Fruit fly (Drosophila melanogaster): ENCODE measurements around the gene alpha-Man-Ib.

The alpha-Man-Ib gene

DNA sequence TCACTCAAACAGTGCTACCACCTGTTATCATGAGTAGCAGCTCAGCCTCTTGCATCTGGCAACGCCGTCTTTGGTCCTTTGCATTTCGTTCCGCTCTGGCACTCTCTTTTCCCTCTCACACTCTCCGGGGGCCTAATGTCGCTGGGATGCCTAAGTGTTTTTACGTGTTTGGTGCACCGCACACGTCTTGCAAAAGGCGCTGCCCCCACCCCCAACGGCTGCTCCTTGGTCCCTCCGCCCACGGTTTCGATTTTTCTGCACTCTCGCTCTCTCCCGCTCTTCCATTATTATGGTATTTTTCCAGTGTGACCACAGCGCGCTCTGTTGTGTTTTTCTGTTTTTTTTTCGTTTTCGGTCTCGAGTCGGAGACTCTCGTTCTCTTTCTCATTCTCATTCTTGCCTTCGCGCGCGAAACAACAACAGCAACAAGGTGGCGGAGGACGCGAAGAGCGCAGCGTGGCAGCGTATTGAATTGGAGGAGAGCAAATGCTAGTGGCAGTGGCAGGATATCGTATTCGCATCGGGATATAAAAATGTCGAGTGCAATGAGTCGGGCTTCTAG lies 24.6 kb downstream of the alpha-Man-Ib start (continued):
- no peak for TF ChIP-seq amos (GFP tag; IDR thresholded peaks at IDR 0.05; ENCODE audit: partially characterized antibody)
- TF ChIP-seq onecut (GFP tag; IDR thresholded peaks at IDR 0.05): peak; percentile 71
- no peak for TF ChIP-seq Dbx (GFP tag; IDR thresholded peaks at IDR 0.05)
- no peak for TF ChIP-seq wek (GFP tag; optimal IDR thresholded peaks at IDR 0.05)
- no peak for TF ChIP-seq ab (GFP tag; optimal IDR thresholded peaks at IDR 0.05)
- peak; percentile 84 for TF ChIP-seq HLHmδ (GFP tag; optimal IDR thresholded peaks at IDR 0.05)
- TF ChIP-seq grau (tag; optimal IDR thresholded peaks at IDR 0.05): no peak
- peak; percentile 28 for TF ChIP-seq Deaf1 (tag; optimal IDR thresholded peaks at IDR 0.05)
- no peak for TF ChIP-seq Dip2 (GFP tag; IDR thresholded peaks at IDR 0.05)
- TF ChIP-seq CoRest (tag; optimal IDR thresholded peaks at IDR 0.05): no peak
- TF ChIP-seq prd (optimal IDR thresholded peaks at IDR 0.05): no peak
- TF ChIP-seq prd (GFP tag; IDR thresholded peaks at IDR 0.05): no peak; the same call in 2 of the 3 replicates
- no peak for TF ChIP-seq cad (GFP tag; optimal IDR thresholded peaks at IDR 0.05)
- TF ChIP-seq sqz (GFP tag; optimal IDR thresholded peaks at IDR 0.05): peak; percentile 79
- TF ChIP-seq hkb (optimal IDR thresholded peaks at IDR 0.05): no peak
- no peak for TF ChIP-seq hkb (GFP tag; IDR thresholded peaks at IDR 0.05)
- no peak for TF ChIP-seq Ada2b (GFP tag; IDR thresholded peaks at IDR 0.05)
- TF ChIP-seq Adf1 (GFP tag; IDR thresholded peaks at IDR 0.05): no peak
- 0 out of 2 replicates have a peak, but pooled peaks have one; percentile 12 for TF ChIP-seq CG32532 (GFP tag; IDR thresholded peaks at IDR 0.05)
- TF ChIP-seq tio (GFP tag; optimal IDR thresholded peaks at IDR 0.05): no peak
- no peak for TF ChIP-seq gsb (GFP tag; IDR thresholded peaks at IDR 0.05)
- no peak for TF ChIP-seq kay (GFP tag; optimal IDR thresholded peaks at IDR 0.05)
- TF ChIP-seq Pdp1 (GFP tag; optimal IDR thresholded peaks at IDR 0.05): no peak
- TF ChIP-seq sd (tag; optimal IDR thresholded peaks at IDR 0.05): no peak
- TF ChIP-seq CG13894 (tag; optimal IDR thresholded peaks at IDR 0.05): no peak
- TF ChIP-seq CG31388 (GFP tag; optimal IDR thresholded peaks at IDR 0.05): no peak
- no peak for TF ChIP-seq Dad (GFP tag; optimal IDR thresholded peaks at IDR 0.05)
- TF ChIP-seq psq (GFP tag; optimal IDR thresholded peaks at IDR 0.05): peak; percentile 45
- TF ChIP-seq Poxn (GFP tag; IDR thresholded peaks at IDR 0.05): no peak
- TF ChIP-seq Spps (tag; optimal IDR thresholded peaks at IDR 0.05): no peak
- no peak for TF ChIP-seq CG9932 (GFP tag; IDR thresholded peaks at IDR 0.05)
- no peak for TF ChIP-seq Atf3 (GFP tag; optimal IDR thresholded peaks at IDR 0.05)
- TF ChIP-seq HLH3B (GFP tag; IDR thresholded peaks at IDR 0.05): no peak
- no peak for TF ChIP-seq CG1792 (GFP tag; optimal IDR thresholded peaks at IDR 0.05)
- peak; percentile 78 for TF ChIP-seq stwl (tag; optimal IDR thresholded peaks at IDR 0.05)
- no peak for TF ChIP-seq wdn (GFP tag; IDR thresholded peaks at IDR 0.05)
- no peak for TF ChIP-seq tll (GFP tag; optimal IDR thresholded peaks at IDR 0.05)
- TF ChIP-seq Nf-YC (tag; optimal IDR thresholded peaks at IDR 0.05): no peak
- TF ChIP-seq so (GFP tag; IDR thresholded peaks at IDR 0.05): no peak
- peak; percentile 21 for TF ChIP-seq gsb-n (tag; optimal IDR thresholded peaks at IDR 0.05)
- no peak for TF ChIP-seq ind (GFP tag; optimal IDR thresholded peaks at IDR 0.05)
- TF ChIP-seq CG31441 (GFP tag; IDR thresholded peaks at IDR 0.05): no peak
- no peak for TF ChIP-seq ci (GFP tag; IDR thresholded peaks at IDR 0.05)
- no peak for TF ChIP-seq salm (tag; optimal IDR thresholded peaks at IDR 0.05)
- TF ChIP-seq CG6791 (GFP tag; IDR thresholded peaks at IDR 0.05; ENCODE audit: partially characterized antibody): peak; percentile 47; the same call in 1 of the 3 replicates
- no peak for TF ChIP-seq zen (tag; optimal IDR thresholded peaks at IDR 0.05)
- TF ChIP-seq CG13424 (tag; optimal IDR thresholded peaks at IDR 0.05): no peak
- TF ChIP-seq zfh1 (GFP tag; IDR thresholded peaks at IDR 0.05): no peak
- TF ChIP-seq Opbp (GFP tag; IDR thresholded peaks at IDR 0.05; ENCODE audit: partially characterized antibody): no peak
- no peak for TF ChIP-seq klu (GFP tag; IDR thresholded peaks at IDR 0.05)
- no peak for TF ChIP-seq ssp (GFP tag; IDR thresholded peaks at IDR 0.05)
- TF ChIP-seq phol (tag; optimal IDR thresholded peaks at IDR 0.05): no peak
